Fruit fly (Drosophila melanogaster): ENCODE results near the gene Rrp6.

The Rrp6 gene

dm6 chr3R:14903837-14904431 is 17.9 kb upstream of the Rrp6 start, which contains the start of gene VhaPPA1-1 (continued):
- no peak for TF ChIP-seq D19A (tag; optimal IDR thresholded peaks at IDR 0.05)
- no peak for TF ChIP-seq CG4404 (GFP tag; IDR thresholded peaks at IDR 0.05)
- TF ChIP-seq H15 (GFP tag; IDR thresholded peaks at IDR 0.05), result no peak
- peak; percentile 55 for TF ChIP-seq CG9797 (GFP tag; optimal IDR thresholded peaks at IDR 0.05)
- no peak for TF ChIP-seq NC2β (GFP tag; optimal IDR thresholded peaks at IDR 0.05)
- no peak for TF ChIP-seq kah (GFP tag; optimal IDR thresholded peaks at IDR 0.05)
- TF ChIP-seq Ets97D (GFP tag; optimal IDR thresholded peaks at IDR 0.05), result peak; percentile 84
- TF ChIP-seq CG10543 (GFP tag; optimal IDR thresholded peaks at IDR 0.05), result no peak
- peak; percentile 59; the same call in 1 of the 2 replicates for TF ChIP-seq Scr (GFP tag; IDR thresholded peaks at IDR 0.05; ENCODE audit: partially characterized antibody)
- peak; percentile 14 for TF ChIP-seq NfI (GFP tag; optimal IDR thresholded peaks at IDR 0.05)
- TF ChIP-seq caup (GFP tag; optimal IDR thresholded peaks at IDR 0.05; ENCODE audit: severe bottlenecking), result no peak
- peak; percentile 72 for TF ChIP-seq Usf (GFP tag; optimal IDR thresholded peaks at IDR 0.05)
- peak; percentile 16 for TF ChIP-seq grau (tag; optimal IDR thresholded peaks at IDR 0.05)
- no peak for TF ChIP-seq Optix (GFP tag; IDR thresholded peaks at IDR 0.05)
- TF ChIP-seq Doc3 (GFP tag; IDR thresholded peaks at IDR 0.05; ENCODE audit: partially characterized antibody), result no peak
- TF ChIP-seq CG12942 (GFP tag; optimal IDR thresholded peaks at IDR 0.05), result no peak
- peak; percentile 62; the same call in 1 of the 3 replicates for TF ChIP-seq CG34422 (GFP tag; IDR thresholded peaks at IDR 0.05)
- no peak for TF ChIP-seq tgo (GFP tag; IDR thresholded peaks at IDR 0.05)
- TF ChIP-seq CkIIα-i1 (GFP tag; IDR thresholded peaks at IDR 0.05), result no peak
- no peak for TF ChIP-seq Vsx1 (GFP tag; optimal IDR thresholded peaks at IDR 0.05)
- TF ChIP-seq Ptx1 (GFP tag; IDR thresholded peaks at IDR 0.05), result no peak
- no peak for TF ChIP-seq BtbVII (GFP tag; optimal IDR thresholded peaks at IDR 0.05)
- no peak for TF ChIP-seq Bteb2 (GFP tag; optimal IDR thresholded peaks at IDR 0.05)
- no peak for TF ChIP-seq da (GFP tag; optimal IDR thresholded peaks at IDR 0.05)
- no peak for TF ChIP-seq fd102C (GFP tag; optimal IDR thresholded peaks at IDR 0.05)
- no peak for TF ChIP-seq ind (GFP tag; optimal IDR thresholded peaks at IDR 0.05)
- no peak for TF ChIP-seq tx (GFP tag; optimal IDR thresholded peaks at IDR 0.05)
- TF ChIP-seq row (GFP tag; IDR thresholded peaks at IDR 0.05), result peak; percentile 83
- TF ChIP-seq cwo (GFP tag; optimal IDR thresholded peaks at IDR 0.05), result no peak
- no peak for TF ChIP-seq wor (GFP tag; IDR thresholded peaks at IDR 0.05)
- TF ChIP-seq CG3995 (GFP tag; optimal IDR thresholded peaks at IDR 0.05), result peak; percentile 68
- TF ChIP-seq prd (optimal IDR thresholded peaks at IDR 0.05), result no peak
- TF ChIP-seq prd (GFP tag; IDR thresholded peaks at IDR 0.05), result no peak
- TF ChIP-seq CG2712 (tag; optimal IDR thresholded peaks at IDR 0.05), result peak; percentile 47
- TF ChIP-seq CG9817 (tag; optimal IDR thresholded peaks at IDR 0.05), result peak; percentile 16
- no peak for TF ChIP-seq CG33557 (GFP tag; optimal IDR thresholded peaks at IDR 0.05)
- no peak for TF ChIP-seq CG14965 (GFP tag; optimal IDR thresholded peaks at IDR 0.05; ENCODE audit: borderline replicate concordance)
- no peak for TF ChIP-seq sob (GFP tag; IDR thresholded peaks at IDR 0.05)
- no peak for TF ChIP-seq her (GFP tag; optimal IDR thresholded peaks at IDR 0.05)
- no peak for TF ChIP-seq oc (tag; optimal IDR thresholded peaks at IDR 0.05)
- TF ChIP-seq E2f1 (GFP tag; IDR thresholded peaks at IDR 0.05), result no peak
- TF ChIP-seq CG32532 (GFP tag; IDR thresholded peaks at IDR 0.05), result peak; percentile 8; the same call in 1 of the 2 replicates
- no peak for TF ChIP-seq crc (GFP tag; optimal IDR thresholded peaks at IDR 0.05)
- no peak for TF ChIP-seq CG32772 (GFP tag; IDR thresholded peaks at IDR 0.05)
- TF ChIP-seq CG31441 (GFP tag; IDR thresholded peaks at IDR 0.05), result 0 out of 2 replicates have a peak, but pooled peaks have one; percentile 45
- TF ChIP-seq ci (GFP tag; IDR thresholded peaks at IDR 0.05), result 0 out of 3 replicates have a peak, but pooled peaks have one; percentile 38
- TF ChIP-seq Sry-β (GFP tag; optimal IDR thresholded peaks at IDR 0.05), result peak; percentile 97
- no peak for TF ChIP-seq ara (GFP tag; IDR thresholded peaks at IDR 0.05)
- peak; percentile 85 for TF ChIP-seq CG14710 (tag; optimal IDR thresholded peaks at IDR 0.05)
- TF ChIP-seq CG7928 (GFP tag; optimal IDR thresholded peaks at IDR 0.05), result no peak
- no peak for TF ChIP-seq ERR (GFP tag; optimal IDR thresholded peaks at IDR 0.05)
